Fruit fly (Drosophila melanogaster) whole organism, prepupa: ENCODE results near the gene CG10654.

ENCODE experiments used
- Blimp-1 ChIP-seq: fragments of 200-800 bp; sonication (Bioruptor generic); optimal IDR thresholded peaks from 3 replicates; lab custom pipeline; 2017; ENCODE audit warnings: missing biosample characterization, missing genetic modification characterization, mild to moderate bottlenecking, moderate library complexity, missing genetic modification reagents
- CG10631 ChIP-seq: fragments of 200-800 bp; sonication (Bioruptor generic); optimal IDR thresholded peaks from 2 replicates; lab custom pipeline; 2016; ENCODE audit warnings: missing biosample characterization, missing genetic modification characterization
- CG10669 ChIP-seq: fragments of 200-800 bp; sonication (Bioruptor generic); optimal IDR thresholded peaks from 3 replicates; lab custom pipeline; 2018; ENCODE audit warnings: missing biosample characterization, mild to moderate bottlenecking, missing genetic modification characterization, moderate library complexity
- CG11294 ChIP-seq: fragments of 200-800 bp; sonication (Bioruptor generic); IDR thresholded peaks from 2 replicates; pipeline ENCODE4 v1.3.6; 2022; ENCODE audit warnings: missing biosample characterization, missing genetic modification characterization
- CG11762 ChIP-seq: fragments of 200-800 bp; sonication (Bioruptor generic); optimal IDR thresholded peaks from 3 replicates; lab custom pipeline; 2016; ENCODE audit warnings: missing biosample characterization, missing genetic modification characterization; ENCODE audit not compliant: insufficient read depth
- CG15336 ChIP-seq: fragments of 200-800 bp; sonication (Bioruptor generic); IDR thresholded peaks from 2 replicates; pipeline ENCODE4 v1.3.6; 2022; ENCODE audit warnings: missing biosample characterization, missing genetic modification characterization
- CG1621 ChIP-seq: fragments of 200-800 bp; sonication (Bioruptor generic); optimal IDR thresholded peaks from 3 replicates; lab custom pipeline; 2018; ENCODE audit warnings: missing biosample characterization, mild to moderate bottlenecking, missing genetic modification characterization
- CG3032 ChIP-seq: fragments of 200-800 bp; optimal IDR thresholded peaks from 2 replicates; lab custom pipeline; 2019; ENCODE audit warnings: missing biosample characterization, mild to moderate bottlenecking, missing genetic modification characterization, moderate library complexity
- CG31627 ChIP-seq: fragments of 200-800 bp; sonication (Bioruptor generic); optimal IDR thresholded peaks from 3 replicates; lab custom pipeline; 2016; ENCODE audit warnings: missing biosample characterization, missing genetic modification characterization
- CG32006 ChIP-seq: fragments of 200-800 bp; sonication (Bioruptor generic); optimal IDR thresholded peaks from 3 replicates; lab custom pipeline; 2017; ENCODE audit warnings: missing biosample characterization, mild to moderate bottlenecking, missing genetic modification characterization
- CG34406 ChIP-seq: fragments of 200-800 bp; sonication (Bioruptor generic); optimal IDR thresholded peaks from 3 replicates; lab custom pipeline; 2016; ENCODE audit warnings: missing biosample characterization, missing genetic modification characterization
- CG3919 ChIP-seq: fragments of 200-800 bp; sonication (Bioruptor generic); optimal IDR thresholded peaks from 3 replicates; lab custom pipeline; 2016; ENCODE audit warnings: missing biosample characterization, missing genetic modification characterization
- CG4318 ChIP-seq: fragments of 200-800 bp; sonication (Bioruptor generic); optimal IDR thresholded peaks from 3 replicates; lab custom pipeline; 2017; ENCODE audit warnings: missing biosample characterization, mild to moderate bottlenecking, missing genetic modification characterization
- CG6163 ChIP-seq: fragments of 200-800 bp; sonication (Bioruptor generic); IDR thresholded peaks from 3 replicates; pipeline ENCODE4 v1.3.6; 2022; ENCODE audit warnings: missing biosample characterization, missing genetic modification characterization
- CG6276 ChIP-seq: fragments of 200-800 bp; sonication (Bioruptor generic); optimal IDR thresholded peaks from 2 replicates; lab custom pipeline; 2017; ENCODE audit warnings: missing biosample characterization, mild to moderate bottlenecking, missing genetic modification characterization
- CG6792 ChIP-seq: fragments of 200-800 bp; sonication (Bioruptor generic); optimal IDR thresholded peaks from 3 replicates; lab custom pipeline; 2016; ENCODE audit warnings: missing biosample characterization, missing genetic modification characterization
- CG7368 ChIP-seq: fragments of 200-800 bp; sonication (Bioruptor generic); optimal IDR thresholded peaks from 3 replicates; lab custom pipeline; 2016; ENCODE audit warnings: missing biosample characterization, missing genetic modification characterization
- CG8119 ChIP-seq: fragments of 200-800 bp; sonication (Bioruptor generic); IDR thresholded peaks from 3 replicates; pipeline ENCODE4 v1.3.6; 2022; ENCODE audit warnings: missing biosample characterization, missing genetic modification characterization
- CG8319 ChIP-seq: fragments of 200-800 bp; sonication (Bioruptor generic); optimal IDR thresholded peaks from 3 replicates; lab custom pipeline; 2016; ENCODE audit warnings: missing biosample characterization, missing genetic modification characterization
- CG8632 ChIP-seq: fragments of 200-800 bp; sonication (Bioruptor generic); optimal IDR thresholded peaks from 3 replicates; lab custom pipeline; 2016; ENCODE audit warnings: missing biosample characterization, missing genetic modification characterization
- CG9139 ChIP-seq: fragments of 200-800 bp; sonication (Bioruptor generic); optimal IDR thresholded peaks from 3 replicates; lab custom pipeline; 2017; ENCODE audit warnings: missing biosample characterization, mild to moderate bottlenecking, missing genetic modification characterization
- Eip75B ChIP-seq: fragments of 200-800 bp; sonication (Bioruptor generic); optimal IDR thresholded peaks from 3 replicates; lab custom pipeline; 2016; ENCODE audit warnings: missing biosample characterization, missing genetic modification characterization
- Eip78C ChIP-seq: fragments of 200-800 bp; sonication (Bioruptor generic); peaks from one replicate; lab custom pipeline; 2016; ENCODE audit warnings: missing biosample characterization, missing genetic modification characterization
- Eip93F ChIP-seq: fragments of 200-800 bp; sonication (Bioruptor generic); optimal IDR thresholded peaks from 2 replicates; lab custom pipeline; 2016; ENCODE audit warnings: missing biosample characterization, mild to moderate bottlenecking, missing genetic modification characterization
- Ets21C ChIP-seq: fragments of 200-800 bp; sonication (Bioruptor generic); optimal IDR thresholded peaks from 3 replicates; lab custom pipeline; 2016; ENCODE audit warnings: missing biosample characterization, missing genetic modification characterization
- Ets96B ChIP-seq: fragments of 200-800 bp; optimal IDR thresholded peaks from 2 replicates; lab custom pipeline; 2019; ENCODE audit warnings: missing biosample characterization, mild to moderate bottlenecking, missing genetic modification characterization, moderate library complexity
- Gug ChIP-seq: fragments of 200-800 bp; sonication (Bioruptor generic); IDR thresholded peaks from 2 replicates; pipeline ENCODE4 v1.3.6; 2022; ENCODE audit warnings: missing biosample characterization, missing genetic modification characterization
- Hr4 ChIP-seq: fragments of 200-800 bp; sonication (Bioruptor generic); optimal IDR thresholded peaks from 3 replicates; lab custom pipeline; 2016; ENCODE audit warnings: missing biosample characterization, missing genetic modification characterization
- Lpt ChIP-seq: fragments of 200-800 bp; sonication (Bioruptor generic); optimal IDR thresholded peaks from 3 replicates; lab custom pipeline; 2016; ENCODE audit warnings: missing biosample characterization, missing genetic modification characterization
- Met ChIP-seq: fragments of 200-800 bp; sonication (Bioruptor generic); optimal IDR thresholded peaks from 3 replicates; lab custom pipeline; 2016; ENCODE audit warnings: missing biosample characterization, missing genetic modification characterization
- OdsH ChIP-seq: fragments of 200-800 bp; sonication (Bioruptor generic); optimal IDR thresholded peaks from 3 replicates; lab custom pipeline; 2016; ENCODE audit warnings: missing biosample characterization, missing genetic modification characterization
- Smox ChIP-seq: fragments of 200-800 bp; sonication (Bioruptor generic); optimal IDR thresholded peaks from 3 replicates; lab custom pipeline; 2016; ENCODE audit warnings: missing biosample characterization, missing genetic modification characterization
- Sox14 ChIP-seq: fragments of 200-800 bp; sonication (Bioruptor generic); optimal IDR thresholded peaks from 3 replicates; lab custom pipeline; 2016; ENCODE audit warnings: missing biosample characterization, missing genetic modification characterization
- cyc ChIP-seq: fragments of 200-800 bp; sonication (Bioruptor generic); optimal IDR thresholded peaks from 3 replicates; lab custom pipeline; 2016; ENCODE audit warnings: missing biosample characterization, missing genetic modification characterization
- dac ChIP-seq: fragments of 200-800 bp; sonication (Bioruptor generic); optimal IDR thresholded peaks from 2 replicates; lab custom pipeline; 2017; ENCODE audit warnings: missing biosample characterization, mild to moderate bottlenecking, missing genetic modification characterization
- dsx ChIP-seq: fragments of 200-800 bp; optimal IDR thresholded peaks from 3 replicates; lab custom pipeline; 2019; ENCODE audit warnings: missing biosample characterization, mild to moderate bottlenecking, missing genetic modification characterization, moderate library complexity; ENCODE audit not compliant: poor library complexity, severe bottlenecking
- eg ChIP-seq: fragments of 200-800 bp; sonication (Bioruptor generic); IDR thresholded peaks from 3 replicates; pipeline ENCODE4 v1.3.6; 2022; ENCODE audit warnings: missing biosample characterization, missing genetic modification characterization
- esn ChIP-seq: fragments of 200-800 bp; sonication (Bioruptor generic); optimal IDR thresholded peaks from 2 replicates; lab custom pipeline; 2016; ENCODE audit warnings: missing biosample characterization, mild to moderate bottlenecking, missing genetic modification characterization, moderate library complexity
- fkh ChIP-seq: fragments of 200-800 bp; sonication (Bioruptor generic); optimal IDR thresholded peaks from 3 replicates; lab custom pipeline; 2017; ENCODE audit warnings: missing biosample characterization, mild to moderate bottlenecking, missing genetic modification characterization, moderate library complexity
- lz ChIP-seq: fragments of 200-800 bp; sonication (Bioruptor generic); optimal IDR thresholded peaks from 3 replicates; lab custom pipeline; 2016; ENCODE audit warnings: missing biosample characterization, missing genetic modification characterization
- net ChIP-seq: fragments of 200-800 bp; sonication (Bioruptor generic); optimal IDR thresholded peaks from 3 replicates; lab custom pipeline; 2016; ENCODE audit warnings: missing biosample characterization, missing genetic modification characterization
- salr ChIP-seq, 2 experiments: fragments of 200-800 bp; sonication (Bioruptor generic); optimal IDR thresholded peaks; 3 replicates each; lab custom pipeline; 2016 to 2018; ENCODE audit warnings: missing biosample characterization in 2 of 2, missing genetic modification characterization in 2 of 2, mild to moderate bottlenecking in 1 of 2
- spab ChIP-seq: fragments of 200-800 bp; sonication (Bioruptor generic); optimal IDR thresholded peaks from 2 replicates; lab custom pipeline; 2017; ENCODE audit warnings: missing biosample characterization, mild to moderate bottlenecking, missing genetic modification characterization, missing genetic modification reagents
- ss ChIP-seq, 2 experiments: fragments of 200-800 bp; sonication (Bioruptor generic); optimal IDR thresholded peaks; 2 replicates in 1 of 2; 3 replicates in 1 of 2; lab custom pipeline; 2017 to 2018; ENCODE audit warnings: mild to moderate bottlenecking in 2 of 2, missing biosample characterization in 2 of 2, missing genetic modification characterization in 2 of 2, moderate library complexity in 1 of 2
- svp ChIP-seq: fragments of 200-800 bp; sonication (Bioruptor generic); peaks from one replicate; lab custom pipeline; 2016; ENCODE audit warnings: missing biosample characterization, missing genetic modification characterization
- topi ChIP-seq: fragments of 200-800 bp; sonication (Bioruptor generic); optimal IDR thresholded peaks from 3 replicates; lab custom pipeline; 2016; ENCODE audit warnings: missing biosample characterization, missing genetic modification characterization
- vri ChIP-seq: fragments of 200-800 bp; sonication (Bioruptor generic); optimal IDR thresholded peaks from 3 replicates; lab custom pipeline; 2016; ENCODE audit warnings: missing biosample characterization, mild to moderate bottlenecking, missing genetic modification characterization

CG10654 gene

DNA sequence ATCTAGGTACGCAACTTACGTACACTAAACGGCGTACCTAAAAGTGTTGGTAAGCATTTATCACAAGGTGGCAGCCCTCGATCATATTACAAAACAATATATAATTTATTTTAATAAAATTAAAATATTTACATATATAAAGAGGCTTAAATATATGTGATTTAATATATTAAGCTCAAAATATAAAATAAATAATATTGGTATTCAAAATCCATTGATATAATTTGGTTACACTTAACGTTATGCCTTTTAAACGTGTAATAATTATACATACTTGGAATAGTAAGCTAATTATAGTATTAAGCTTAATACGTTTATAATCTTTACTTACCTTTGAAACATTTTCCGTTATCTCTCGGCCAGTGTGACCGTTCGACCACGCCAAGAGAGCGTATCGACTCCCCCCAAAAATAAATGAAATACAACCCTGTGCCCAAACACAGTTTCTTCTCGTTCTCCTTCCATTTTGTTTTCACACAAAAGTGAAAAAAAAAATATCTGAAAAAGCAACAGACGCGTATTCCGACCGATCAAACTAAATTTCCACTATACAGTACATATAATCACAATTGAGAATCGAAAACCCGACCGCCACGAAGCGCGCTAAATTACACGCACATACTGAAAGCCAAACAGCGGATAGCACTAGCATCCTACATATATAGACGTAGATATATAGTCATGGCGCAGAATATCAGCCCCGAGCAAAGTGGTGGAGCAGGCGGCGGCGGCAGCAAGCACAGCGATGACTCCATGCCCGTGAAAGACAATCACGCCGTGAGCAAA, 3.6 kb downstream of the CG10654 start, which contains the start of the genes CG10646 and vih:
CG10646 (minus strand) TSS at position 30 of the 786 bp plus-strand sequence.
vih (plus strand) TSS at position 428 of the 786 bp plus-strand sequence.
- TF ChIP-seq fkh (GFP tag; lab: Kevin White, UChicago) (peak; percentile 45), CG3919 (GFP tag; lab: Kevin White, UChicago) (peak; percentile 54), dsx (no peak), salr (GFP tag; optimal IDR thresholded peaks at IDR 0.05; lab: Kevin White, UChicago) (no peak), CG3032 (tag; lab: Kevin White, UChicago) (peak; percentile 21), Met (no peak), Blimp-1 (no peak), cyc (peak; percentile 54), Ets21C (GFP tag; lab: Kevin White, UChicago) (no peak), Sox14 (GFP tag; lab: Kevin White, UChicago) (no peak), CG15336 (GFP tag; lab: Robert Waterston, UW) (0 out of 2 replicates have a peak, but pooled peaks have one; percentile 35), CG1621 (tag; lab: Kevin White, UChicago) (peak; percentile 11), CG31627 (GFP tag; lab: Kevin White, UChicago) (peak; percentile 31), esn (peak; percentile 54), Gug (GFP tag; lab: Robert Waterston, UW) (no peak), CG6163 (0 out of 3 replicates have a peak, but pooled peaks have one; percentile 18), CG11762 (peak; percentile 8), spab (GFP tag; lab: Kevin White, UChicago) (no peak), lz (no peak), CG34406 (GFP tag; lab: Kevin White, UChicago) (peak; percentile 19), CG6792 (peak; percentile 21), CG11294 (GFP tag; lab: Robert Waterston, UW) (no peak), CG8119 (GFP tag; lab: Robert Waterston, UW) (peak; percentile 32; the same call in 1 of the 3 replicates), Eip93F (GFP tag; lab: Kevin White, UChicago) (peak; percentile 52), Ets96B (tag; lab: Kevin White, UChicago) (peak; percentile 4)

DNA sequence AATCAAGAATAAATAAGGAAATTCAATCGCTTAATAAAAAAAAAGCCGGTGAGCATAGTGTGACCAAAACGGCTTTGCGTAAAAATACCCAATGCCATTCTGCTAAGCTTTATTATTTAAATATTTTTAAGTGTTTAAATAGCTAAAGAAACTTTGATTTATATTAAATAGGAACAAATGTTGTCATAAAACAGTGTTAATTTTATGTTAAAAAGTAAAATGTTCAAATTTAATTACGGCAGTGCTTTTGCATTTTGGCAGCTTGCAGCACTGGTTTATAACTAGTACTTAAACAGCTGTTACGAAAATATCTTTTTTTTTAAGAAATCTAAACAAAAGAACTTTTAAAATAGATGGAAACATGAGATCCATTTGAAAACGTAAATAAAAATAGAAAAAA, 6.4 kb downstream of the CG10654 start, which contains the start of the genes CG10638 and CG10681:
CG10638 (minus strand) TSS at position 63 of the 400 bp plus-strand sequence.
CG10681 (plus strand) TSS at position 265 of the 400 bp plus-strand sequence.
- TF ChIP-seq CG15336 (GFP tag; lab: Robert Waterston, UW), result no peak
- TF ChIP-seq spab (GFP tag; lab: Kevin White, UChicago), result no peak
- peak; percentile 59 for TF ChIP-seq topi
- peak; percentile 43 for TF ChIP-seq cyc
- TF ChIP-seq Ets96B (tag; lab: Kevin White, UChicago), result peak; percentile 26
- TF ChIP-seq CG10669 (GFP tag; lab: Kevin White, UChicago), result no peak
- peak; percentile 38 for TF ChIP-seq CG3919 (GFP tag; lab: Kevin White, UChicago)
- no peak for TF ChIP-seq CG4318
- no peak for TF ChIP-seq CG6163
- no peak for TF ChIP-seq salr (GFP tag; optimal IDR thresholded peaks at IDR 0.05; lab: Kevin White, UChicago)
- TF ChIP-seq Eip78C (GFP tag; lab: Kevin White, UChicago), result peak; percentile 88
- TF ChIP-seq CG32006, result no peak
- TF ChIP-seq Hr4 (GFP tag; lab: Kevin White, UChicago), result peak; percentile 56
- TF ChIP-seq Smox (GFP tag; lab: Kevin White, UChicago), result no peak
- TF ChIP-seq Eip93F (GFP tag; lab: Kevin White, UChicago), result peak; percentile 36
- TF ChIP-seq CG6276 (GFP tag; lab: Kevin White, UChicago), result no peak
- no peak for TF ChIP-seq Lpt (GFP tag; lab: Kevin White, UChicago)
- TF ChIP-seq CG8319 (GFP tag; lab: Kevin White, UChicago), result no peak
- no peak for TF ChIP-seq CG9139
- peak; percentile 4 for TF ChIP-seq CG8632 (GFP tag; lab: Kevin White, UChicago)
- TF ChIP-seq CG31627 (GFP tag; lab: Kevin White, UChicago), result peak; percentile 40
- TF ChIP-seq net (GFP tag; lab: Kevin White, UChicago), result no peak
- peak; percentile 68 for TF ChIP-seq Eip75B (GFP tag; lab: Kevin White, UChicago)
- no peak for TF ChIP-seq Ets21C (GFP tag; lab: Kevin White, UChicago)
- no peak for TF ChIP-seq CG11762
- peak; percentile 23 for TF ChIP-seq OdsH (GFP tag; lab: Kevin White, UChicago)
- TF ChIP-seq vri (GFP tag; lab: Kevin White, UChicago), result peak; percentile 59
- no peak for TF ChIP-seq ss (GFP tag; optimal IDR thresholded peaks at IDR 0.05; lab: Kevin White, UChicago)
- no peak for TF ChIP-seq dac (GFP tag; lab: Kevin White, UChicago)
- TF ChIP-seq lz, result peak; percentile 49
- no peak for TF ChIP-seq svp (GFP tag; lab: Kevin White, UChicago)
- TF ChIP-seq CG8119 (GFP tag; lab: Robert Waterston, UW), result no peak
- peak; percentile 74 for TF ChIP-seq esn
- no peak for TF ChIP-seq eg (GFP tag; lab: Robert Waterston, UW)
- peak; percentile 45 for TF ChIP-seq CG10631 (GFP tag; lab: Kevin White, UChicago)
- TF ChIP-seq CG7368, result no peak
